Worm (Caenorhabditis elegans): Measurements from ENCODE around the gene tbce-1.

DNA sequence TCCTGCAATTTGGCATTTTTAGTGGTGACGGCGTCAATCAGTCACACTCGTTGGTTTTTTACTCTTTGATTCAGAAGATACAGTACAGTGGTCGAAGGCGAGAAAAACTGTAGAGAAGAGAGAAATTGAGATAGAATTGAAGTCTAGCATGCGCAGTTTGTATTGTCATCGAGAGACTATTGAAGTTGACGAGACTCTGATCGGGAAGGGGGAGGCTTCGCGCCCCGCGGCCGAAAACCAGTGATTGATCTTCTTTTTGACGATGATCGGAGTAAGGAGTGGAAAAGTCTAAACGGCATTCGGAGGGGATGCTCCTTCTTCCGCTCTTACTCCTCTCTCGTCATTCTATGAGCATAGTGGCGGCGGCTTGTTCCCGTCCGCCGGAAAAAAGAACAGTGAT is 7.4 kb downstream of the tbce-1 start:
- TF ChIP-seq him-1 (tag; optimal IDR thresholded peaks at IDR 0.05) (no peak), dao-5 (tag; optimal IDR thresholded peaks at IDR 0.05) (no peak), W03F9.2 (tag; optimal IDR thresholded peaks at IDR 0.05) (no peak)

Measured in whole organism, L4/young adult.